Worm (Caenorhabditis elegans) whole organism, midembryonic: Measurements from ENCODE around the gene F53C11.1.

Source experiments
- T22C8.4 ChIP-seq: fragments of 200-800 bp; sonication (Bioruptor generic); IDR thresholded peaks from 2 replicates; pipeline ENCODE4 v1.3.6; 2022; ENCODE audit warnings: missing genetic modification characterization, missing compliant biosample characterization
- cog-1 ChIP-seq: sonication (generic microtip); optimal IDR thresholded peaks from 2 replicates; lab custom pipeline; 2016; ENCODE audit warnings: missing genetic modification characterization, missing compliant biosample characterization
- flt-1 ChIP-seq: fragments of 200-800 bp; sonication (Bioruptor generic); IDR thresholded peaks from 2 replicates; pipeline ENCODE4 v1.3.6; 2022; ENCODE audit warnings: missing genetic modification characterization, missing compliant biosample characterization
- klf-2 ChIP-seq: fragments of 200-800 bp; sonication (Bioruptor generic); conservative IDR thresholded peaks from 2 replicates; pipeline ENCODE4 v1.3.6; 2022; ENCODE audit warnings: missing genetic modification reagents, missing genetic modification characterization, missing compliant biosample characterization
- ref-1 ChIP-seq: fragments of 200-800 bp; sonication (Bioruptor generic); conservative IDR thresholded peaks from 2 replicates; pipeline ENCODE4 v1.3.6; 2022; ENCODE audit warnings: missing genetic modification reagents, missing genetic modification characterization, missing compliant biosample characterization
- tab-1 ChIP-seq: fragments of 200-800 bp; sonication (Bioruptor generic); IDR thresholded peaks from 2 replicates; pipeline ENCODE4 v1.3.6; 2022; ENCODE audit warnings: missing genetic modification characterization, missing compliant biosample characterization
- ztf-23 ChIP-seq: fragments of 200-800 bp; sonication (Bioruptor generic); IDR thresholded peaks from 2 replicates; pipeline ENCODE4 v1.3.6; 2022; ENCODE audit warnings: missing genetic modification reagents, missing genetic modification characterization, missing compliant biosample characterization
- ztf-29 ChIP-seq: fragments of 200-800 bp; sonication (Bioruptor generic); IDR thresholded peaks from 2 replicates; pipeline ENCODE4 v1.3.6; 2022; ENCODE audit warnings: missing genetic modification reagents, missing genetic modification characterization, missing compliant biosample characterization

DNA sequence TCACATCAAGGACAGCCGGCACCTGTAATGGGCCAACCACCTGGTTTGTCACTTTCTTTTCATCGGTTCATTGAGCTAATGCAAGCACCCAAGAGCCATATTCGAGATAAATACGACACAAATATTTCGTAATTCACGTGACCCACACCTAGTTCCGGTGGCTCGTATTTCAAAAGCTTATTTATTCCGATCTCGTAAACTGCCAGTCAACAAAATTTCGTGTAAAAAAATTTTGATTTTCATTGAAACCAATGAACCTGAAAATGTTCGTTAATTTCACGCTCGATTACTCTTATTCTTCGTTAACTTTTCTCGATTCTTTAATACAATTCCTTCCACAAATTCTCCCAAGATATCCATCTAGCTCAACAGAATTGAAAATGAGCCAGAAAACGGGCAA is 14.5 kb downstream of the F53C11.1 start:
- TF ChIP-seq ref-1 (GFP tag; lab: Robert Waterston, UW): no peak
- no peak for TF ChIP-seq flt-1 (GFP tag; lab: Robert Waterston, UW)
- no peak for TF ChIP-seq ztf-29 (GFP tag; lab: Robert Waterston, UW)
- TF ChIP-seq T22C8.4 (GFP tag; lab: Robert Waterston, UW): no peak
- no peak for TF ChIP-seq cog-1 (tag; lab: Kevin White, UChicago)
- TF ChIP-seq klf-2 (GFP tag; lab: Robert Waterston, UW): no peak
- TF ChIP-seq ztf-23: no peak
- no peak for TF ChIP-seq tab-1 (GFP tag; lab: Robert Waterston, UW)
